Fruit fly (Drosophila melanogaster) whole organism, prepupa: ENCODE results near the gene Gld2.

Experiments
- Blimp-1 ChIP-seq: fragments of 200-800 bp; sonication (Bioruptor generic); optimal IDR thresholded peaks from 3 replicates; lab custom pipeline; 2017; ENCODE audit warnings: missing biosample characterization, missing genetic modification characterization, mild to moderate bottlenecking, moderate library complexity, missing genetic modification reagents
- CG10631 ChIP-seq: fragments of 200-800 bp; sonication (Bioruptor generic); optimal IDR thresholded peaks from 2 replicates; lab custom pipeline; 2016; ENCODE audit warnings: missing biosample characterization, missing genetic modification characterization
- CG10669 ChIP-seq: fragments of 200-800 bp; sonication (Bioruptor generic); optimal IDR thresholded peaks from 3 replicates; lab custom pipeline; 2018; ENCODE audit warnings: missing biosample characterization, mild to moderate bottlenecking, missing genetic modification characterization, moderate library complexity
- CG11902 ChIP-seq: fragments of 200-800 bp; sonication (Bioruptor generic); optimal IDR thresholded peaks from 3 replicates; lab custom pipeline; 2016; ENCODE audit warnings: missing biosample characterization, missing genetic modification characterization
- CG15336 ChIP-seq: fragments of 200-800 bp; sonication (Bioruptor generic); IDR thresholded peaks from 2 replicates; pipeline ENCODE4 v1.3.6; 2022; ENCODE audit warnings: missing biosample characterization, missing genetic modification characterization
- CG16779 ChIP-seq: fragments of 200-800 bp; sonication (Bioruptor generic); optimal IDR thresholded peaks from 3 replicates; lab custom pipeline; 2017; ENCODE audit warnings: missing biosample characterization, mild to moderate bottlenecking, missing genetic modification characterization
- CG31627 ChIP-seq: fragments of 200-800 bp; sonication (Bioruptor generic); optimal IDR thresholded peaks from 3 replicates; lab custom pipeline; 2016; ENCODE audit warnings: missing biosample characterization, missing genetic modification characterization
- CG32006 ChIP-seq: fragments of 200-800 bp; sonication (Bioruptor generic); optimal IDR thresholded peaks from 3 replicates; lab custom pipeline; 2017; ENCODE audit warnings: missing biosample characterization, mild to moderate bottlenecking, missing genetic modification characterization
- CG3919 ChIP-seq: fragments of 200-800 bp; sonication (Bioruptor generic); optimal IDR thresholded peaks from 3 replicates; lab custom pipeline; 2016; ENCODE audit warnings: missing biosample characterization, missing genetic modification characterization
- CG4318 ChIP-seq: fragments of 200-800 bp; sonication (Bioruptor generic); optimal IDR thresholded peaks from 3 replicates; lab custom pipeline; 2017; ENCODE audit warnings: missing biosample characterization, mild to moderate bottlenecking, missing genetic modification characterization
- CG6163 ChIP-seq: fragments of 200-800 bp; sonication (Bioruptor generic); IDR thresholded peaks from 3 replicates; pipeline ENCODE4 v1.3.6; 2022; ENCODE audit warnings: missing biosample characterization, missing genetic modification characterization
- CG6276 ChIP-seq: fragments of 200-800 bp; sonication (Bioruptor generic); optimal IDR thresholded peaks from 2 replicates; lab custom pipeline; 2017; ENCODE audit warnings: missing biosample characterization, mild to moderate bottlenecking, missing genetic modification characterization
- CG6808 ChIP-seq: fragments of 200-800 bp; sonication (Bioruptor generic); optimal IDR thresholded peaks from 3 replicates; lab custom pipeline; 2017; ENCODE audit warnings: missing biosample characterization, missing genetic modification characterization, mild to moderate bottlenecking, moderate library complexity, missing genetic modification reagents
- CG6854 ChIP-seq: fragments of 200-800 bp; sonication (Bioruptor generic); optimal IDR thresholded peaks from 2 replicates; lab custom pipeline; 2017; ENCODE audit warnings: missing biosample characterization, mild to moderate bottlenecking, missing genetic modification characterization
- CG7368 ChIP-seq: fragments of 200-800 bp; sonication (Bioruptor generic); optimal IDR thresholded peaks from 3 replicates; lab custom pipeline; 2016; ENCODE audit warnings: missing biosample characterization, missing genetic modification characterization
- CG8119 ChIP-seq: fragments of 200-800 bp; sonication (Bioruptor generic); IDR thresholded peaks from 3 replicates; pipeline ENCODE4 v1.3.6; 2022; ENCODE audit warnings: missing biosample characterization, missing genetic modification characterization
- CG8319 ChIP-seq: fragments of 200-800 bp; sonication (Bioruptor generic); optimal IDR thresholded peaks from 3 replicates; lab custom pipeline; 2016; ENCODE audit warnings: missing biosample characterization, missing genetic modification characterization
- Eip75B ChIP-seq: fragments of 200-800 bp; sonication (Bioruptor generic); optimal IDR thresholded peaks from 3 replicates; lab custom pipeline; 2016; ENCODE audit warnings: missing biosample characterization, missing genetic modification characterization
- Eip78C ChIP-seq: fragments of 200-800 bp; sonication (Bioruptor generic); peaks from one replicate; lab custom pipeline; 2016; ENCODE audit warnings: missing biosample characterization, missing genetic modification characterization
- Eip93F ChIP-seq: fragments of 200-800 bp; sonication (Bioruptor generic); optimal IDR thresholded peaks from 2 replicates; lab custom pipeline; 2016; ENCODE audit warnings: missing biosample characterization, mild to moderate bottlenecking, missing genetic modification characterization
- Gug ChIP-seq: fragments of 200-800 bp; sonication (Bioruptor generic); IDR thresholded peaks from 2 replicates; pipeline ENCODE4 v1.3.6; 2022; ENCODE audit warnings: missing biosample characterization, missing genetic modification characterization
- Hr39 ChIP-seq: fragments of 200-800 bp; sonication (Bioruptor generic); optimal IDR thresholded peaks from 2 replicates; lab custom pipeline; 2016; ENCODE audit warnings: missing biosample characterization, missing genetic modification characterization
- Hr4 ChIP-seq: fragments of 200-800 bp; sonication (Bioruptor generic); optimal IDR thresholded peaks from 3 replicates; lab custom pipeline; 2016; ENCODE audit warnings: missing biosample characterization, missing genetic modification characterization
- Lpt ChIP-seq: fragments of 200-800 bp; sonication (Bioruptor generic); optimal IDR thresholded peaks from 3 replicates; lab custom pipeline; 2016; ENCODE audit warnings: missing biosample characterization, missing genetic modification characterization
- Met ChIP-seq: fragments of 200-800 bp; sonication (Bioruptor generic); optimal IDR thresholded peaks from 3 replicates; lab custom pipeline; 2016; ENCODE audit warnings: missing biosample characterization, missing genetic modification characterization
- OdsH ChIP-seq: fragments of 200-800 bp; sonication (Bioruptor generic); optimal IDR thresholded peaks from 3 replicates; lab custom pipeline; 2016; ENCODE audit warnings: missing biosample characterization, missing genetic modification characterization
- Smox ChIP-seq: fragments of 200-800 bp; sonication (Bioruptor generic); optimal IDR thresholded peaks from 3 replicates; lab custom pipeline; 2016; ENCODE audit warnings: missing biosample characterization, missing genetic modification characterization
- Sox102F ChIP-seq: fragments of 200-800 bp; sonication (Bioruptor generic); optimal IDR thresholded peaks from 2 replicates; lab custom pipeline; 2016; ENCODE audit warnings: missing biosample characterization, mild to moderate bottlenecking, missing genetic modification characterization
- Sox14 ChIP-seq: fragments of 200-800 bp; sonication (Bioruptor generic); optimal IDR thresholded peaks from 3 replicates; lab custom pipeline; 2016; ENCODE audit warnings: missing biosample characterization, missing genetic modification characterization
- Sox15 ChIP-seq: fragments of 200-800 bp; sonication (Bioruptor generic); optimal IDR thresholded peaks from 3 replicates; lab custom pipeline; 2016; ENCODE audit warnings: missing biosample characterization, missing genetic modification characterization
- achi ChIP-seq: fragments of 200-800 bp; sonication (Bioruptor generic); optimal IDR thresholded peaks from 3 replicates; lab custom pipeline; 2016; ENCODE audit warnings: missing biosample characterization, missing genetic modification characterization
- cyc ChIP-seq: fragments of 200-800 bp; sonication (Bioruptor generic); optimal IDR thresholded peaks from 3 replicates; lab custom pipeline; 2016; ENCODE audit warnings: missing biosample characterization, missing genetic modification characterization
- dac ChIP-seq: fragments of 200-800 bp; sonication (Bioruptor generic); optimal IDR thresholded peaks from 2 replicates; lab custom pipeline; 2017; ENCODE audit warnings: missing biosample characterization, mild to moderate bottlenecking, missing genetic modification characterization
- dsx ChIP-seq: fragments of 200-800 bp; optimal IDR thresholded peaks from 3 replicates; lab custom pipeline; 2019; ENCODE audit warnings: missing biosample characterization, mild to moderate bottlenecking, missing genetic modification characterization, moderate library complexity; ENCODE audit not compliant: poor library complexity, severe bottlenecking
- esn ChIP-seq: fragments of 200-800 bp; sonication (Bioruptor generic); optimal IDR thresholded peaks from 2 replicates; lab custom pipeline; 2016; ENCODE audit warnings: missing biosample characterization, mild to moderate bottlenecking, missing genetic modification characterization, moderate library complexity
- lz ChIP-seq: fragments of 200-800 bp; sonication (Bioruptor generic); optimal IDR thresholded peaks from 3 replicates; lab custom pipeline; 2016; ENCODE audit warnings: missing biosample characterization, missing genetic modification characterization
- pdm3 ChIP-seq: fragments of 200-800 bp; sonication (Bioruptor generic); optimal IDR thresholded peaks from 3 replicates; lab custom pipeline; 2016; ENCODE audit warnings: missing biosample characterization, missing genetic modification characterization
- salr ChIP-seq, 2 experiments: fragments of 200-800 bp; sonication (Bioruptor generic); optimal IDR thresholded peaks; 3 replicates each; lab custom pipeline; 2016 to 2018; ENCODE audit warnings: missing biosample characterization in 2 of 2, missing genetic modification characterization in 2 of 2, mild to moderate bottlenecking in 1 of 2
- spab ChIP-seq: fragments of 200-800 bp; sonication (Bioruptor generic); optimal IDR thresholded peaks from 2 replicates; lab custom pipeline; 2017; ENCODE audit warnings: missing biosample characterization, mild to moderate bottlenecking, missing genetic modification characterization, missing genetic modification reagents
- svp ChIP-seq: fragments of 200-800 bp; sonication (Bioruptor generic); peaks from one replicate; lab custom pipeline; 2016; ENCODE audit warnings: missing biosample characterization, missing genetic modification characterization
- topi ChIP-seq: fragments of 200-800 bp; sonication (Bioruptor generic); optimal IDR thresholded peaks from 3 replicates; lab custom pipeline; 2016; ENCODE audit warnings: missing biosample characterization, missing genetic modification characterization

Gld2 gene

dm6 chr3R:22199391-22199940 is 12.2 kb upstream of the Gld2 start:
- peak; percentile 8 for TF ChIP-seq spab (GFP tag; lab: Kevin White, UChicago)
- peak; percentile 9 for TF ChIP-seq CG3919 (GFP tag; lab: Kevin White, UChicago)
- TF ChIP-seq Sox14 (GFP tag; lab: Kevin White, UChicago), result peak; percentile 5
- TF ChIP-seq CG10669, result no peak
- TF ChIP-seq CG32006 (GFP tag; lab: Kevin White, UChicago), result peak; percentile 62
- TF ChIP-seq lz (GFP tag; lab: Kevin White, UChicago), result peak; percentile 37
- peak; percentile 42 for TF ChIP-seq CG8119 (GFP tag; lab: Robert Waterston, UW)
- TF ChIP-seq CG6163 (GFP tag; lab: Robert Waterston, UW), result no peak
- no peak for TF ChIP-seq Gug (GFP tag; lab: Robert Waterston, UW)
- no peak for TF ChIP-seq dsx (GFP tag; lab: Kevin White, UChicago)
- peak; percentile 68 for TF ChIP-seq svp (GFP tag; lab: Kevin White, UChicago)
- TF ChIP-seq Smox, result peak; percentile 46
- peak; percentile 37 for TF ChIP-seq esn (GFP tag; lab: Kevin White, UChicago)
- TF ChIP-seq CG16779 (tag; lab: Kevin White, UChicago), result no peak
- peak; percentile 14 for TF ChIP-seq CG6276
- TF ChIP-seq CG31627, result peak; percentile 42
- TF ChIP-seq achi (GFP tag; lab: Kevin White, UChicago), result peak; percentile 2
- TF ChIP-seq CG10631 (GFP tag; lab: Kevin White, UChicago), result peak; percentile 32
- TF ChIP-seq topi (GFP tag; lab: Kevin White, UChicago), result peak; percentile 43
- peak; percentile 82 for TF ChIP-seq Eip78C
- TF ChIP-seq CG11902, result no peak
- TF ChIP-seq CG6808 (GFP tag; lab: Kevin White, UChicago), result peak; percentile 12
- TF ChIP-seq CG4318 (GFP tag; lab: Kevin White, UChicago), result peak; percentile 33
- no peak for TF ChIP-seq Sox102F (GFP tag; lab: Kevin White, UChicago)
- TF ChIP-seq Hr4 (GFP tag; lab: Kevin White, UChicago), result peak; percentile 52
- no peak for TF ChIP-seq Sox15
- peak; percentile 20 for TF ChIP-seq Eip75B (GFP tag; lab: Kevin White, UChicago)
- TF ChIP-seq CG8319 (GFP tag; lab: Kevin White, UChicago), result no peak
- TF ChIP-seq dac (GFP tag; lab: Kevin White, UChicago), result no peak
- peak; percentile 25 for TF ChIP-seq pdm3 (GFP tag; lab: Kevin White, UChicago)
- peak; percentile 36 for TF ChIP-seq Hr39 (GFP tag; lab: Kevin White, UChicago)
- TF ChIP-seq Met (GFP tag; lab: Kevin White, UChicago), result peak; percentile 45

dm6 chr3R:22202457-22202856 is 9.2 kb upstream of the Gld2 start:
- TF ChIP-seq Hr4 (GFP tag; lab: Kevin White, UChicago) (peak; percentile 32), CG16779 (tag; lab: Kevin White, UChicago) (no peak), Sox15 (no peak), CG6163 (GFP tag; lab: Robert Waterston, UW) (no peak), CG15336 (0 out of 2 replicates have a peak, but pooled peaks have one; percentile 9), CG7368 (no peak), CG6276 (no peak), Eip93F (GFP tag; lab: Kevin White, UChicago) (no peak), Smox (no peak), Sox102F (GFP tag; lab: Kevin White, UChicago) (no peak), achi (GFP tag; lab: Kevin White, UChicago) (no peak), Lpt (GFP tag; lab: Kevin White, UChicago) (no peak), CG6854 (no peak), CG3919 (GFP tag; lab: Kevin White, UChicago) (peak; percentile 0), salr (GFP tag; optimal IDR thresholded peaks at IDR 0.05; lab: Kevin White, UChicago) (no peak), cyc (GFP tag; lab: Kevin White, UChicago) (no peak), OdsH (GFP tag; lab: Kevin White, UChicago) (no peak), CG10669 (no peak), spab (GFP tag; lab: Kevin White, UChicago) (no peak), Hr39 (GFP tag; lab: Kevin White, UChicago) (no peak), Blimp-1 (GFP tag; lab: Kevin White, UChicago) (no peak), Eip78C (peak; percentile 71), CG8119 (GFP tag; lab: Robert Waterston, UW) (no peak), CG11902 (no peak), CG6808 (GFP tag; lab: Kevin White, UChicago) (no peak)
- TF ChIP-seq, all 60 proteins: peak for 4
